Fruit fly (Drosophila melanogaster) whole organism: Measurements from ENCODE around the gene Fancd2.

ENCODE experiments used
- Dll ChIP-seq: fragments of >200 bp; optimal IDR thresholded peaks from 2 replicates; lab custom pipeline; 2017
- psq ChIP-seq: fragments of >200 bp; optimal IDR thresholded peaks from 2 replicates; lab custom pipeline; 2017

dm6 chr3R:20830963-20831362 lies 15.0 kb upstream of the Fancd2 start, which contains the start of gene CG31223:
- TF ChIP-seq psq (no peak), Dll (lab: Kevin White, UChicago) (no peak)
